Fruit fly (Drosophila melanogaster) whole organism, embryonic: ENCODE measurements around the gene eIF3d1.
A peak's percentile ranks its signal among the peaks of the same experiment; 100 is the strongest.

Source experiments
- Abd-B ChIP-seq: fragments of 200-800 bp; sonication (Bioruptor generic); optimal IDR thresholded peaks from 2 replicates; lab custom pipeline; 2018; ENCODE audit warnings: missing biosample characterization, mild to moderate bottlenecking, missing genetic modification characterization, moderate library complexity
- Atf6 ChIP-seq: fragments of 200-800 bp; sonication (Bioruptor generic); IDR thresholded peaks from 2 replicates; pipeline ENCODE4 v1.3.6; 2022; ENCODE audit warnings: missing biosample characterization, missing genetic modification characterization
- Awh ChIP-seq: fragments of 200-800 bp; sonication (Bioruptor generic); IDR thresholded peaks from 2 replicates; pipeline ENCODE4, ENCODE4 v1.3.6; 2022; ENCODE audit warnings: missing biosample characterization, missing genetic modification characterization
- CG11085 ChIP-seq: fragments of 200-800 bp; sonication (Bioruptor generic); IDR thresholded peaks from 2 replicates; pipeline ENCODE4 v1.3.6; 2022; ENCODE audit warnings: missing biosample characterization, missing genetic modification characterization
- CG11504 ChIP-seq: fragments of 200-800 bp; sonication (Bioruptor generic); optimal IDR thresholded peaks from 3 replicates; lab custom pipeline; 2019; ENCODE audit warnings: missing biosample characterization, mild to moderate bottlenecking, missing genetic modification characterization, moderate library complexity
- CG11696 ChIP-seq: fragments of 200-800 bp; sonication (Bioruptor generic); IDR thresholded peaks from 2 replicates; pipeline ENCODE4 v1.3.6; 2022; ENCODE audit warnings: missing biosample characterization, missing genetic modification characterization
- CG1233 ChIP-seq: fragments of 200-800 bp; sonication (Bioruptor generic); optimal IDR thresholded peaks from 4 replicates; lab custom pipeline; 2018; ENCODE audit warnings: missing biosample characterization, mild to moderate bottlenecking, missing genetic modification characterization
- CG15696 ChIP-seq: fragments of 200-800 bp; sonication (Bioruptor generic); optimal IDR thresholded peaks from 2 replicates; lab custom pipeline; 2019; ENCODE audit warnings: missing biosample characterization, mild to moderate bottlenecking, missing genetic modification characterization, moderate library complexity
- CG1602 ChIP-seq: fragments of 200-800 bp; sonication (Bioruptor generic); optimal IDR thresholded peaks from 3 replicates; lab custom pipeline; 2016; ENCODE audit warnings: missing biosample characterization, missing genetic modification characterization
- CG1647 ChIP-seq: fragments of 200-800 bp; sonication (Bioruptor generic); optimal IDR thresholded peaks from 3 replicates; lab custom pipeline; 2016; ENCODE audit warnings: missing biosample characterization, missing genetic modification characterization
- CG17385 ChIP-seq: fragments of 200-800 bp; sonication (Bioruptor generic); optimal IDR thresholded peaks from 3 replicates; lab custom pipeline; 2018; ENCODE audit warnings: missing biosample characterization, mild to moderate bottlenecking, missing genetic modification characterization
- CG17802 ChIP-seq: fragments of 200-800 bp; sonication (Bioruptor generic); optimal IDR thresholded peaks from 2 replicates; lab custom pipeline; 2018; ENCODE audit warnings: missing biosample characterization, mild to moderate bottlenecking, missing genetic modification characterization, moderate library complexity
- CG18476 ChIP-seq: fragments of 200-800 bp; sonication (Bioruptor generic); optimal IDR thresholded peaks from 2 replicates; lab custom pipeline; 2016; ENCODE audit warnings: missing biosample characterization, mild to moderate bottlenecking, missing genetic modification characterization
- CG2199 ChIP-seq: fragments of 200-800 bp; sonication (Bioruptor generic); IDR thresholded peaks from 3 replicates; pipeline ENCODE4 v1.3.6; 2022; ENCODE audit warnings: missing biosample characterization, missing genetic modification characterization
- CG2875 ChIP-seq: fragments of 200-800 bp; sonication (Bioruptor generic); optimal IDR thresholded peaks from 2 replicates; lab custom pipeline; 2017; ENCODE audit warnings: missing biosample characterization, mild to moderate bottlenecking, missing genetic modification characterization, missing genetic modification reagents
- CG3726 ChIP-seq: fragments of 200-800 bp; sonication (Bioruptor generic); IDR thresholded peaks from 3 replicates; pipeline ENCODE4, ENCODE4 v1.3.6; 2022; ENCODE audit warnings: missing biosample characterization, missing genetic modification characterization
- CG5245 ChIP-seq: fragments of 200-800 bp; sonication (Bioruptor generic); optimal IDR thresholded peaks from 3 replicates; lab custom pipeline; 2016; ENCODE audit warnings: missing biosample characterization, missing genetic modification characterization
- CG7357 ChIP-seq: fragments of 200-800 bp; sonication (Bioruptor generic); IDR thresholded peaks from 3 replicates; pipeline ENCODE4 v1.3.6; 2022; ENCODE audit warnings: missing biosample characterization, missing genetic modification characterization
- CG8089 ChIP-seq: fragments of 200-800 bp; sonication (Bioruptor generic); optimal IDR thresholded peaks from 3 replicates; lab custom pipeline; 2016; ENCODE audit warnings: missing biosample characterization, missing genetic modification characterization
- CG8359 ChIP-seq: fragments of 200-800 bp; sonication (Bioruptor generic); optimal IDR thresholded peaks from 2 replicates; lab custom pipeline; 2017; ENCODE audit warnings: missing biosample characterization, mild to moderate bottlenecking, missing genetic modification characterization, borderline replicate concordance
- D ChIP-seq, 2 experiments: fragments of 200-800 bp in 1 of 2; fragments of >200 bp in 1 of 2; sonication (Bioruptor generic) in 1 of 2; optimal IDR thresholded peaks; 2 replicates in 1 of 2; 3 replicates in 1 of 2; lab custom pipeline; 2017; ENCODE audit warnings: mild to moderate bottlenecking in 1 of 2, missing biosample characterization in 1 of 2, missing genetic modification characterization in 1 of 2, missing genetic modification reagents in 1 of 2
- E2f2 ChIP-seq: fragments of 200-800 bp; sonication (Bioruptor generic); IDR thresholded peaks from 2 replicates; pipeline ENCODE4 v1.3.6; 2022; ENCODE audit warnings: missing biosample characterization, missing genetic modification characterization
- Eip74EF ChIP-seq, 2 experiments: fragments of 200-800 bp in 1 of 2; fragments of >200 bp in 1 of 2; sonication (Bioruptor generic) in 1 of 2; optimal IDR thresholded peaks; 2 replicates each; lab custom pipeline; 2017 to 2019; ENCODE audit warnings: missing biosample characterization in 2 of 2, missing genetic modification characterization in 2 of 2, mild to moderate bottlenecking in 1 of 2, moderate library complexity in 1 of 2
- HHEX ChIP-seq: fragments of 200-800 bp; sonication (Bioruptor generic); optimal IDR thresholded peaks from 3 replicates; lab custom pipeline; 2017; ENCODE audit warnings: missing biosample characterization, mild to moderate bottlenecking, missing genetic modification characterization, missing genetic modification reagents
- Hand ChIP-seq: fragments of 200-800 bp; sonication (Bioruptor generic); optimal IDR thresholded peaks from 2 replicates; lab custom pipeline; 2017; ENCODE audit warnings: mild to moderate bottlenecking, missing biosample characterization, missing genetic modification reagents, missing genetic modification characterization
- Hr78 ChIP-seq, 2 experiments: fragments of 200-800 bp in 1 of 2; fragments of >200 bp in 1 of 2; sonication (Bioruptor generic) in 1 of 2; optimal IDR thresholded peaks; 2 replicates each; lab custom pipeline; 2017 to 2019; ENCODE audit warnings: missing biosample characterization in 2 of 2, missing genetic modification characterization in 2 of 2, mild to moderate bottlenecking in 1 of 2, moderate library complexity in 1 of 2
- NC2α ChIP-seq: fragments of 200-800 bp; sonication (Bioruptor generic); optimal IDR thresholded peaks from 2 replicates; lab custom pipeline; 2016; ENCODE audit warnings: missing biosample characterization, missing genetic modification characterization
- NfI ChIP-seq: fragments of 200-800 bp; sonication (Bioruptor generic); optimal IDR thresholded peaks from 3 replicates; lab custom pipeline; 2018; ENCODE audit warnings: missing biosample characterization, mild to moderate bottlenecking, missing genetic modification characterization, moderate library complexity
- Scr ChIP-seq: fragments of 200-800 bp; sonication (Bioruptor generic); IDR thresholded peaks from 2 replicates; pipeline ENCODE4 v1.3.6; 2022; ENCODE audit warnings: missing biosample characterization, missing genetic modification characterization; ENCODE audit not compliant: partially characterized antibody
- Six4 ChIP-seq: fragments of 200-800 bp; sonication (Bioruptor generic); optimal IDR thresholded peaks from 2 replicates; lab custom pipeline; 2016; ENCODE audit warnings: missing biosample characterization, missing genetic modification characterization
- Taf1 ChIP-seq: fragments of 200-800 bp; sonication (Bioruptor generic); IDR thresholded peaks from 2 replicates; pipeline ENCODE4 v1.3.6; 2022; ENCODE audit warnings: missing biosample characterization, missing genetic modification characterization
- bab2 ChIP-seq: fragments of 200-800 bp; sonication (Bioruptor generic); optimal IDR thresholded peaks from 2 replicates; lab custom pipeline; 2016; ENCODE audit warnings: missing biosample characterization, missing genetic modification characterization
- chn ChIP-seq: fragments of 200-800 bp; sonication (Bioruptor generic); optimal IDR thresholded peaks from 2 replicates; lab custom pipeline; 2016; ENCODE audit warnings: missing biosample characterization, missing genetic modification characterization
- dm ChIP-seq: fragments of 200-800 bp; sonication (Bioruptor generic); optimal IDR thresholded peaks from 3 replicates; lab custom pipeline; 2016; ENCODE audit warnings: missing biosample characterization, missing genetic modification characterization
- dmrt11E ChIP-seq: fragments of 200-800 bp; sonication (Bioruptor generic); optimal IDR thresholded peaks from 3 replicates; lab custom pipeline; 2018; ENCODE audit warnings: missing biosample characterization, mild to moderate bottlenecking, missing genetic modification characterization, moderate library complexity
- gem ChIP-seq: fragments of 200-800 bp; sonication (Bioruptor generic); optimal IDR thresholded peaks from 2 replicates; lab custom pipeline; 2019; ENCODE audit warnings: missing biosample characterization, mild to moderate bottlenecking, missing genetic modification characterization, moderate library complexity
- gsb-n ChIP-seq: fragments of 200-800 bp; sonication (Bioruptor generic); optimal IDR thresholded peaks from 3 replicates; lab custom pipeline; 2018; ENCODE audit warnings: missing biosample characterization, mild to moderate bottlenecking, missing genetic modification characterization
- her ChIP-seq: fragments of 200-800 bp; sonication (Bioruptor generic); optimal IDR thresholded peaks from 2 replicates; lab custom pipeline; 2016; ENCODE audit warnings: missing biosample characterization, missing genetic modification characterization
- insv ChIP-seq, 2 experiments: fragments of 200-800 bp; sonication (Bioruptor generic); optimal IDR thresholded peaks; 3 replicates each; lab custom pipeline; 2016 to 2018; ENCODE audit warnings: missing biosample characterization in 2 of 2, missing genetic modification characterization in 2 of 2
- jing ChIP-seq: fragments of 200-800 bp; sonication (Bioruptor generic); optimal IDR thresholded peaks from 2 replicates; lab custom pipeline; 2018; ENCODE audit warnings: missing biosample characterization, mild to moderate bottlenecking, missing genetic modification characterization
- luna ChIP-seq: fragments of 200-800 bp; sonication (Bioruptor generic); optimal IDR thresholded peaks from 2 replicates; lab custom pipeline; 2016; ENCODE audit warnings: missing biosample characterization, missing genetic modification characterization
- nerfin-1 ChIP-seq: fragments of 200-800 bp; sonication (Bioruptor generic); optimal IDR thresholded peaks from 3 replicates; lab custom pipeline; 2019; ENCODE audit warnings: missing biosample characterization, mild to moderate bottlenecking, missing genetic modification characterization, moderate library complexity
- onecut ChIP-seq: fragments of 200-800 bp; sonication (Bioruptor generic); IDR thresholded peaks from 2 replicates; pipeline ENCODE4 v1.3.6; 2022; ENCODE audit warnings: missing biosample characterization, missing genetic modification characterization
- otp ChIP-seq: fragments of 200-800 bp; sonication (Bioruptor generic); IDR thresholded peaks from 3 replicates; pipeline ENCODE4, ENCODE4 v1.3.6; 2022; ENCODE audit warnings: missing biosample characterization, missing genetic modification characterization
- repo ChIP-seq: fragments of 200-800 bp; sonication (Bioruptor generic); optimal IDR thresholded peaks from 2 replicates; lab custom pipeline; 2016; ENCODE audit warnings: missing biosample characterization, missing genetic modification characterization
- sob ChIP-seq: fragments of 200-800 bp; sonication (Bioruptor generic); IDR thresholded peaks from 2 replicates; pipeline ENCODE4 v1.3.6; 2022; ENCODE audit warnings: missing biosample characterization, missing genetic modification characterization
- stc ChIP-seq: fragments of 200-800 bp; sonication (Bioruptor generic); IDR thresholded peaks from 2 replicates; pipeline ENCODE4 v1.3.6; 2022; ENCODE audit warnings: missing biosample characterization, missing genetic modification characterization
- zen ChIP-seq: fragments of 200-800 bp; sonication (Bioruptor generic); optimal IDR thresholded peaks from 3 replicates; lab custom pipeline; 2018; ENCODE audit warnings: missing biosample characterization, mild to moderate bottlenecking, missing genetic modification characterization, moderate library complexity

eIF3d1 gene

dm6 chr3R:23709508-23710208 lies 29.8 kb downstream of the eIF3d1 start, which contains the start of gene CG10301 (continued):
- TF ChIP-seq dm (GFP tag; lab: Kevin White, UChicago) (no peak), chn (GFP tag; lab: Kevin White, UChicago) (peak; percentile 44), CG17802 (tag; lab: Kevin White, UChicago) (peak; percentile 35), NC2α (peak; percentile 9), nerfin-1 (tag; lab: Kevin White, UChicago) (peak; percentile 45), repo (GFP tag; lab: Kevin White, UChicago) (no peak), Awh (GFP tag; lab: Robert Waterston, UW) (peak; percentile 52), Atf6 (no peak), CG3726 (GFP tag; lab: Robert Waterston, UW) (no peak), HHEX (peak; percentile 12), zen (tag; lab: Kevin White, UChicago) (peak; percentile 84), CG11696 (no peak), otp (GFP tag; lab: Robert Waterston, UW) (peak; percentile 69; the same call in 2 of the 3 replicates), CG5245 (GFP tag; lab: Kevin White, UChicago) (peak; percentile 47), NfI (GFP tag; lab: Kevin White, UChicago) (peak; percentile 13), CG1647 (GFP tag; lab: Kevin White, UChicago) (peak; percentile 25), insv (GFP tag; optimal IDR thresholded peaks at IDR 0.05; lab: Kevin White, UChicago) (no peak), luna (GFP tag; lab: Kevin White, UChicago) (no peak), gsb-n (tag; lab: Kevin White, UChicago) (peak; percentile 48), CG2875 (peak; percentile 44), onecut (GFP tag; lab: Robert Waterston, UW) (peak; percentile 50; the same call in 1 of the 2 replicates), CG11504 (peak; percentile 67), CG11085 (GFP tag; lab: Robert Waterston, UW) (no peak), Eip74EF (GFP tag; optimal IDR thresholded peaks at IDR 0.05; lab: Kevin White, UChicago) (peak in 1 of 2 experiments; percentile 20), CG2199 (GFP tag; lab: Robert Waterston, UW) (no peak), Abd-B (peak; percentile 43), D (optimal IDR thresholded peaks at IDR 0.05; lab: Kevin White, UChicago) (no peak), D (GFP tag; optimal IDR thresholded peaks at IDR 0.05; lab: Kevin White, UChicago) (peak; percentile 61), CG8089 (GFP tag; lab: Kevin White, UChicago) (peak; percentile 41), stc (GFP tag; lab: Robert Waterston, UW) (no peak), Scr (no peak), Taf1 (no peak), CG7357 (GFP tag; lab: Robert Waterston, UW) (0 out of 3 replicates have a peak, but pooled peaks have one; percentile 31), CG8359 (GFP tag; lab: Kevin White, UChicago) (peak; percentile 14), E2f2 (peak; percentile 34; the same call in 1 of the 2 replicates), CG1233 (GFP tag; lab: Kevin White, UChicago) (peak; percentile 56), dmrt11E (tag; lab: Kevin White, UChicago) (peak; percentile 89), CG18476 (GFP tag; lab: Kevin White, UChicago) (peak; percentile 32), Hand (GFP tag; lab: Kevin White, UChicago) (no peak), CG15696 (tag; lab: Kevin White, UChicago) (peak; percentile 89), Hr78 (GFP tag; optimal IDR thresholded peaks at IDR 0.05; lab: Kevin White, UChicago) (no peak), sob (GFP tag; lab: Robert Waterston, UW) (peak; percentile 26; the same call in 1 of the 2 replicates), her (GFP tag; lab: Kevin White, UChicago) (no peak), bab2 (GFP tag; lab: Kevin White, UChicago) (peak; percentile 34), gem (peak; percentile 76), CG17385 (GFP tag; lab: Kevin White, UChicago) (peak; percentile 45), Six4 (GFP tag; lab: Kevin White, UChicago) (peak; percentile 73), CG1602 (GFP tag; lab: Kevin White, UChicago) (peak; percentile 66), jing (GFP tag; lab: Kevin White, UChicago) (peak; percentile 42)
